Worm (Caenorhabditis elegans): ENCODE results near the gene F58B4.7.

F58B4.7 gene

ce11 chrV:10942161-10942560 is 19.0 kb upstream of the F58B4.7 start, which contains the start of gene zip-9:
TSS of gene zip-9 (plus strand) at chrV:10942461.
- TF ChIP-seq ztf-23 (GFP tag; IDR thresholded peaks at IDR 0.05) (no peak), T22C8.4 (GFP tag; IDR thresholded peaks at IDR 0.05) (no peak)

- TF ChIP-seq klf-2 (GFP tag; conservative IDR thresholded peaks at IDR 0.05) (no peak), cog-1 (tag; optimal IDR thresholded peaks at IDR 0.05) (no peak), tab-1 (GFP tag; IDR thresholded peaks at IDR 0.05) (no peak), T22C8.4 (GFP tag; IDR thresholded peaks at IDR 0.05) (no peak), flt-1 (GFP tag; IDR thresholded peaks at IDR 0.05) (no peak), med-1 (GFP tag; optimal IDR thresholded peaks at IDR 0.05; ENCODE audit: insufficient read depth) (no peak), ztf-23 (GFP tag; IDR thresholded peaks at IDR 0.05) (no peak), ref-1 (GFP tag; conservative IDR thresholded peaks at IDR 0.05) (no peak), ztf-29 (GFP tag; IDR thresholded peaks at IDR 0.05) (no peak)
Observed at ce11 chrV:10941150-10941549, 18.0 kb upstream of the F58B4.7 start, which contains the start of gene F17C11.26. TSS of gene F17C11.26 (plus strand) at chrV:10941450.

ce11 chrV:10940571-10940991 is 17.5 kb upstream of the F58B4.7 start:
- no peak for TF ChIP-seq ztf-23 (GFP tag; IDR thresholded peaks at IDR 0.05)
- peak; percentile 14 for TF ChIP-seq cog-1 (tag; optimal IDR thresholded peaks at IDR 0.05)

DNA sequence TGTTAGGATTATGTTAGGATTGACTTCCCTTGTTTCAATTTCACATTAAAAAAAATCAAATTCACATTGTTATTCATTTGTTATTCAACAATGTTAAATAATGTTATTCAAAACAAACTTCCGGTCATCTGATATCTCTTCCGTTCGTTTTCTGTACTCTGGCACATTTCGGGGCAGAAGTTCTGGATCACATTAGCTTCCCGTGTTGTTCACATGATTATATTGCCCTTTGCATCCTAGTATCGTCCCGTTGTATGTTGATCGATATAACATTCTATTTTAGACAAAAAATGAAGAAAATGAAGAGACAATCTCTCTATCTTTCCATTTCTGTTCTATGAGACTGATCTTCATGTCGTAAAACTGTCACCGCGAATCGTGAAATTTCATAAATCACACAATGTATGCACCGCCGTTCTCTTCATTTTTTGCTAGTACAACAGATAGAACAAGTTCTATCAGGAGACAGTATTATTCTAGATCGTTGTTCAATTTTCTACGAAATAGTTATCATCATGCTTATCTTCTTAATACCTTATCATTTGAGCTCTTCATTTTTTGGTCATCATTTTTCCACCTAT is 17.0 kb upstream of the F58B4.7 start:
- TF ChIP-seq tab-1 (GFP tag; IDR thresholded peaks at IDR 0.05) (no peak), T22C8.4 (GFP tag; IDR thresholded peaks at IDR 0.05) (no peak), ztf-29 (GFP tag; IDR thresholded peaks at IDR 0.05) (no peak), ztf-23 (GFP tag; IDR thresholded peaks at IDR 0.05) (no peak), flt-1 (GFP tag; IDR thresholded peaks at IDR 0.05) (no peak), cog-1 (tag; optimal IDR thresholded peaks at IDR 0.05) (no peak), klf-2 (GFP tag; conservative IDR thresholded peaks at IDR 0.05) (no peak), ref-1 (GFP tag; conservative IDR thresholded peaks at IDR 0.05) (no peak), med-1 (GFP tag; optimal IDR thresholded peaks at IDR 0.05; ENCODE audit: insufficient read depth) (no peak)

ce11 chrV:10938739-10939138 is 15.6 kb upstream of the F58B4.7 start, which contains the start of gene F17C11.11:
TSS of gene F17C11.11 (minus strand) at chrV:10938817.
- TF ChIP-seq cog-1 (tag; optimal IDR thresholded peaks at IDR 0.05) = no peak
- no peak for TF ChIP-seq T22C8.4 (GFP tag; IDR thresholded peaks at IDR 0.05)
- TF ChIP-seq ref-1 (GFP tag; conservative IDR thresholded peaks at IDR 0.05) = no peak
- TF ChIP-seq ztf-23 (GFP tag; IDR thresholded peaks at IDR 0.05) = no peak
- no peak for TF ChIP-seq klf-2 (GFP tag; conservative IDR thresholded peaks at IDR 0.05)
- TF ChIP-seq flt-1 (GFP tag; IDR thresholded peaks at IDR 0.05) = no peak
- TF ChIP-seq tab-1 (GFP tag; IDR thresholded peaks at IDR 0.05) = no peak
- TF ChIP-seq med-1 (GFP tag; optimal IDR thresholded peaks at IDR 0.05; ENCODE audit: insufficient read depth) = no peak
- TF ChIP-seq ztf-29 (GFP tag; IDR thresholded peaks at IDR 0.05) = no peak

ce11 chrV:10937294-10937693 is 14.2 kb upstream of the F58B4.7 start:
- TF ChIP-seq ztf-29 (GFP tag; IDR thresholded peaks at IDR 0.05) = no peak
- TF ChIP-seq klf-2 (GFP tag; conservative IDR thresholded peaks at IDR 0.05) = no peak
- TF ChIP-seq ztf-23 (GFP tag; IDR thresholded peaks at IDR 0.05) = no peak
- TF ChIP-seq flt-1 (GFP tag; IDR thresholded peaks at IDR 0.05) = no peak
- TF ChIP-seq tab-1 (GFP tag; IDR thresholded peaks at IDR 0.05) = no peak
- no peak for TF ChIP-seq med-1 (GFP tag; optimal IDR thresholded peaks at IDR 0.05; ENCODE audit: insufficient read depth)
- no peak for TF ChIP-seq cog-1 (tag; optimal IDR thresholded peaks at IDR 0.05)
- TF ChIP-seq T22C8.4 (GFP tag; IDR thresholded peaks at IDR 0.05) = no peak

- TF ChIP-seq flt-1 (GFP tag; IDR thresholded peaks at IDR 0.05) (no peak), ztf-23 (GFP tag; IDR thresholded peaks at IDR 0.05) (no peak), klf-2 (GFP tag; conservative IDR thresholded peaks at IDR 0.05) (no peak), cog-1 (tag; optimal IDR thresholded peaks at IDR 0.05) (no peak), T22C8.4 (GFP tag; IDR thresholded peaks at IDR 0.05) (no peak), ref-1 (GFP tag; conservative IDR thresholded peaks at IDR 0.05) (no peak), med-1 (GFP tag; optimal IDR thresholded peaks at IDR 0.05; ENCODE audit: insufficient read depth) (no peak), tab-1 (GFP tag; IDR thresholded peaks at IDR 0.05) (no peak), ztf-29 (GFP tag; IDR thresholded peaks at IDR 0.05) (no peak)
Observed at ce11 chrV:10936681-10937080, 13.6 kb upstream of the F58B4.7 start, which contains the start of gene F17C11.12. TSS of gene F17C11.12 (minus strand) at chrV:10936920.

ce11 chrV:10932411-10932810 is 9.3 kb upstream of the F58B4.7 start, which contains the start of gene F58B4.5:
TSS of gene F58B4.5 (plus strand) at chrV:10932693.
- no peak for TF ChIP-seq ztf-29 (GFP tag; IDR thresholded peaks at IDR 0.05)
- no peak for TF ChIP-seq T22C8.4 (GFP tag; IDR thresholded peaks at IDR 0.05)
- no peak for TF ChIP-seq tab-1 (GFP tag; IDR thresholded peaks at IDR 0.05)
- TF ChIP-seq ref-1 (GFP tag; conservative IDR thresholded peaks at IDR 0.05) = no peak
- no peak for TF ChIP-seq med-1 (GFP tag; optimal IDR thresholded peaks at IDR 0.05; ENCODE audit: insufficient read depth)
- TF ChIP-seq ztf-23 (GFP tag; IDR thresholded peaks at IDR 0.05) = no peak
- no peak for TF ChIP-seq cog-1 (tag; optimal IDR thresholded peaks at IDR 0.05)
- no peak for TF ChIP-seq flt-1 (GFP tag; IDR thresholded peaks at IDR 0.05)
- TF ChIP-seq klf-2 (GFP tag; conservative IDR thresholded peaks at IDR 0.05) = no peak

- TF ChIP-seq ref-1 (GFP tag; conservative IDR thresholded peaks at IDR 0.05) (no peak), med-1 (GFP tag; optimal IDR thresholded peaks at IDR 0.05; ENCODE audit: insufficient read depth) (no peak), tab-1 (GFP tag; IDR thresholded peaks at IDR 0.05) (no peak), ztf-29 (GFP tag; IDR thresholded peaks at IDR 0.05) (no peak), flt-1 (GFP tag; IDR thresholded peaks at IDR 0.05) (no peak), klf-2 (GFP tag; conservative IDR thresholded peaks at IDR 0.05) (no peak), cog-1 (tag; optimal IDR thresholded peaks at IDR 0.05) (no peak), T22C8.4 (GFP tag; IDR thresholded peaks at IDR 0.05) (no peak), ztf-23 (GFP tag; IDR thresholded peaks at IDR 0.05) (no peak)
Observed at ce11 chrV:10931189-10931588, 8.1 kb upstream of the F58B4.7 start, which contains the start of gene scvp-1. TSS of gene scvp-1 (minus strand) at chrV:10931289.

ce11 chrV:10929511-10929910 is 6.4 kb upstream of the F58B4.7 start, which contains the start of gene F58B4.3:
TSS of gene F58B4.3 (plus strand) at chrV:10929811.
- TF ChIP-seq ztf-29 (GFP tag; IDR thresholded peaks at IDR 0.05) = no peak
- no peak for TF ChIP-seq flt-1 (GFP tag; IDR thresholded peaks at IDR 0.05)
- TF ChIP-seq T22C8.4 (GFP tag; IDR thresholded peaks at IDR 0.05) = no peak
- no peak for TF ChIP-seq cog-1 (tag; optimal IDR thresholded peaks at IDR 0.05)
- no peak for TF ChIP-seq tab-1 (GFP tag; IDR thresholded peaks at IDR 0.05)
- no peak for TF ChIP-seq ref-1 (GFP tag; conservative IDR thresholded peaks at IDR 0.05)
- TF ChIP-seq ztf-23 (GFP tag; IDR thresholded peaks at IDR 0.05) = no peak
- TF ChIP-seq med-1 (GFP tag; optimal IDR thresholded peaks at IDR 0.05; ENCODE audit: insufficient read depth) = no peak
- TF ChIP-seq klf-2 (GFP tag; conservative IDR thresholded peaks at IDR 0.05) = no peak
